Fruit fly (Drosophila melanogaster) whole organism, wandering third instar larva: ENCODE measurements around the gene Ttc1.
A peak's percentile ranks its signal among the peaks of the same experiment; 100 is the strongest.

Source experiments
- Abd-B ChIP-seq: fragments of >200 bp; optimal IDR thresholded peaks from 2 replicates; lab custom pipeline; 2017; ENCODE audit warnings: missing biosample characterization, missing genetic modification characterization
- CrebA ChIP-seq: fragments of 200-800 bp; sonication (Bioruptor generic); optimal IDR thresholded peaks from 2 replicates; lab custom pipeline; 2016; ENCODE audit warnings: missing biosample characterization, mild to moderate bottlenecking, missing genetic modification characterization, borderline replicate concordance
- Dfd ChIP-seq: fragments of >200 bp; optimal IDR thresholded peaks from 2 replicates; lab custom pipeline; 2017; ENCODE audit warnings: missing biosample characterization, missing genetic modification characterization
- HLH106 ChIP-seq: fragments of 200-800 bp; optimal IDR thresholded peaks from 3 replicates; lab custom pipeline; 2019; ENCODE audit warnings: missing biosample characterization, mild to moderate bottlenecking, missing genetic modification characterization, moderate library complexity
- Hnf4 ChIP-seq: fragments of 200-800 bp; sonication (Bioruptor generic); optimal IDR thresholded peaks from 2 replicates; lab custom pipeline; 2016; ENCODE audit warnings: missing biosample characterization, mild to moderate bottlenecking, missing genetic modification characterization
- Hr83 ChIP-seq: fragments of 200-300 bp; sonication (Bioruptor generic); optimal IDR thresholded peaks from 2 replicates; lab custom pipeline; 2016; ENCODE audit warnings: missing biosample characterization, mild to moderate bottlenecking, missing genetic modification characterization, moderate library complexity; ENCODE audit not compliant: poor library complexity, severe bottlenecking
- Myc ChIP-seq: fragments of >200 bp; optimal IDR thresholded peaks from 2 replicates; lab custom pipeline; 2017
- N ChIP-seq: fragments of >200 bp; optimal IDR thresholded peaks from 2 replicates; lab custom pipeline; 2018; ENCODE audit warnings: missing biosample characterization, missing external identifiers, missing genetic modification characterization
- Sp1 ChIP-seq: fragments of 200-800 bp; sonication (Bioruptor generic); optimal IDR thresholded peaks from 3 replicates; lab custom pipeline; 2019; ENCODE audit warnings: missing biosample characterization, mild to moderate bottlenecking, missing genetic modification characterization, moderate library complexity
- br ChIP-seq: fragments of 200-800 bp; sonication (Bioruptor generic); optimal IDR thresholded peaks from 2 replicates; lab custom pipeline; 2016; ENCODE audit warnings: missing biosample characterization, missing genetic modification characterization
- dl ChIP-seq, 2 experiments: fragments of 175-275, 200-275 bp in 1 of 2; fragments of 200-275 bp in 1 of 2; sonication (Bioruptor generic); optimal IDR thresholded peaks; lab custom pipeline; 2018; ENCODE audit warnings: mild to moderate bottlenecking in 2 of 2, missing biosample characterization in 2 of 2, missing genetic modification characterization in 2 of 2, moderate library complexity in 2 of 2; ENCODE audit not compliant: partially characterized antibody in 2 of 2, insufficient read depth in 1 of 2
- h ChIP-seq: fragments of 200-800 bp; sonication (Bioruptor generic); optimal IDR thresholded peaks from 3 replicates; lab custom pipeline; 2016; ENCODE audit warnings: missing biosample characterization, mild to moderate bottlenecking, missing genetic modification characterization
- psq ChIP-seq: fragments of 200-800 bp; sonication (Bioruptor generic); optimal IDR thresholded peaks from 3 replicates; lab custom pipeline; 2017; ENCODE audit warnings: missing biosample characterization, mild to moderate bottlenecking, missing genetic modification characterization, moderate library complexity

DNA sequence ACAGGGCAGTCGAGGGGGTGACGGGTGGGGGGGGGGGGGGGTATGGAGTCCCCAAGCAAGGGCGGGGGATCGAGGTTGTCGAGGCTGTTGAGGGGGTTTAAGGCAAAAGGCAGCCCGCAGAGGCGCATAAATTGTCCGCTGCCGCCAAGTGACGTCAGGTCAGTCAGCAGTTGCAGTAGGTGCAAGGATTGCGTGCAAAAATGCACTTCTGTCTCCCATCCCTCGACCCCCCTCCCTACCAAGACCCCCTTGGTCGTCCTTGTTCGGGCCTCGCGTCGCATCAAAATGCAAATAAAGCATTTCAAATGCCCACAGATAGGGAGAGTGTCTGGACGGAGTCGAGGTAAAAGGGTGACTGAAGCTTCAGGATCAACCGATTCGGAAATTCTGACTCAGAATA lies 26.3 kb downstream of the Ttc1 start:
- TF ChIP-seq Hnf4 (GFP tag; lab: Kevin White, UChicago) (no peak), N (GFP tag; lab: Kevin White, UChicago) (no peak), HLH106 (tag; lab: Kevin White, UChicago) (no peak), Dfd (GFP tag; lab: Kevin White, UChicago) (peak; percentile 19), Abd-B (GFP tag; lab: Kevin White, UChicago) (no peak), dl (GFP tag; optimal IDR thresholded peaks at IDR 0.05; lab: Kevin White, UChicago; ENCODE audit: insufficient read depth in 1 of 2, partially characterized antibody in 2 of 2) (no peak), Myc (lab: Kevin White, UChicago) (no peak), Hr83 (GFP tag; lab: Kevin White, UChicago) (no peak), Sp1 (GFP tag; lab: Kevin White, UChicago) (no peak), h (GFP tag; lab: Kevin White, UChicago) (no peak), psq (GFP tag; lab: Kevin White, UChicago) (no peak), CrebA (GFP tag; lab: Kevin White, UChicago) (no peak), br (no peak)
